Fruit fly (Drosophila melanogaster): ENCODE data around the gene HLH3B.

Gene HLH3B

dm6 chrX:2714730-2715129 lies 33.2 kb upstream of the HLH3B start (continued):
- TF ChIP-seq CG14860 (GFP tag; IDR thresholded peaks at IDR 0.05; ENCODE audit: partially characterized antibody), result peak; percentile 31; the same call in 1 of the 3 replicates
- 0 out of 3 replicates have a peak, but pooled peaks have one; percentile 45 for TF ChIP-seq dysf (GFP tag; IDR thresholded peaks at IDR 0.05)
- peak; percentile 28; the same call in 1 of the 3 replicates for TF ChIP-seq Opbp (GFP tag; IDR thresholded peaks at IDR 0.05; ENCODE audit: partially characterized antibody)
- peak; percentile 36 for TF ChIP-seq Sry-δ (GFP tag; optimal IDR thresholded peaks at IDR 0.05)
- no peak for TF ChIP-seq Hr39 (optimal IDR thresholded peaks at IDR 0.05)
- TF ChIP-seq CG2116 (GFP tag; optimal IDR thresholded peaks at IDR 0.05), result peak; percentile 48
- TF ChIP-seq jigr1 (GFP tag; IDR thresholded peaks at IDR 0.05), result no peak
- TF ChIP-seq phol (tag; optimal IDR thresholded peaks at IDR 0.05), result peak; percentile 31
- TF ChIP-seq lmd (GFP tag; IDR thresholded peaks at IDR 0.05), result peak; percentile 19; the same call in 1 of the 2 replicates
- 0 out of 3 replicates have a peak, but pooled peaks have one; percentile 36 for TF ChIP-seq CG6791 (GFP tag; IDR thresholded peaks at IDR 0.05; ENCODE audit: partially characterized antibody)
- no peak for TF ChIP-seq CG4328 (GFP tag; optimal IDR thresholded peaks at IDR 0.05)
- TF ChIP-seq esg (GFP tag; conservative IDR thresholded peaks at IDR 0.05), result no peak
- TF ChIP-seq Med (GFP tag), result peak; percentile 46
- TF ChIP-seq CG7839 (tag; optimal IDR thresholded peaks at IDR 0.05), result no peak
- no peak for TF ChIP-seq sr (GFP tag; IDR thresholded peaks at IDR 0.05)
- no peak for TF ChIP-seq kni (GFP tag; optimal IDR thresholded peaks at IDR 0.05)
- TF ChIP-seq HLH4C (GFP tag; IDR thresholded peaks at IDR 0.05; ENCODE audit: partially characterized antibody), result peak; percentile 56
- 0 out of 2 replicates have a peak, but pooled peaks have one; percentile 7 for TF ChIP-seq CG9932 (GFP tag; IDR thresholded peaks at IDR 0.05)
- TF ChIP-seq BEAF-32 (GFP tag; optimal IDR thresholded peaks at IDR 0.05), result peak; percentile 48
- TF ChIP-seq CG8388 (GFP tag; optimal IDR thresholded peaks at IDR 0.05), result no peak
- TF ChIP-seq CG13424 (tag; optimal IDR thresholded peaks at IDR 0.05), result peak; percentile 42
- TF ChIP-seq HmgZ (tag; optimal IDR thresholded peaks at IDR 0.05), result peak; percentile 6
- TF ChIP-seq CG11085 (GFP tag; IDR thresholded peaks at IDR 0.05), result no peak
- TF ChIP-seq B-H2 (GFP tag; optimal IDR thresholded peaks at IDR 0.05), result no peak
- no peak for TF ChIP-seq TFAM (GFP tag; optimal IDR thresholded peaks at IDR 0.05)
- peak; percentile 37; the same call in 1 of the 3 replicates for TF ChIP-seq CG34224 (GFP tag; IDR thresholded peaks at IDR 0.05; ENCODE audit: partially characterized antibody)
- no peak for TF ChIP-seq CG10321 (GFP tag; IDR thresholded peaks at IDR 0.05)
- no peak for TF ChIP-seq Bdp1 (GFP tag; optimal IDR thresholded peaks at IDR 0.05)
- TF ChIP-seq C15 (GFP tag; IDR thresholded peaks at IDR 0.05), result no peak
- TF ChIP-seq Ets65A (GFP tag), result peak; percentile 64
- TF ChIP-seq zfh2 (GFP tag; optimal IDR thresholded peaks at IDR 0.05), result peak; percentile 30
- no peak for TF ChIP-seq Antp (GFP tag; optimal IDR thresholded peaks at IDR 0.05)
- no peak for TF ChIP-seq Pdp1 (GFP tag; optimal IDR thresholded peaks at IDR 0.05)
- no peak for TF ChIP-seq Sox102F (GFP tag; optimal IDR thresholded peaks at IDR 0.05)
- peak; percentile 80 for TF ChIP-seq E2f2 (GFP tag; IDR thresholded peaks at IDR 0.05)
- TF ChIP-seq hbn (GFP tag; IDR thresholded peaks at IDR 0.05; ENCODE audit: partially characterized antibody), result 0 out of 2 replicates have a peak, but pooled peaks have one; percentile 20
- TF ChIP-seq dm (GFP tag; optimal IDR thresholded peaks at IDR 0.05), result peak; percentile 24
- TF ChIP-seq sim (GFP tag; IDR thresholded peaks at IDR 0.05), result no peak
- peak; percentile 14 for TF ChIP-seq lilli (GFP tag; optimal IDR thresholded peaks at IDR 0.05)
- TF ChIP-seq NFAT (GFP tag; IDR thresholded peaks at IDR 0.05), result no peak
- peak; percentile 43; the same call in 1 of the 2 replicates for TF ChIP-seq unc-4 (GFP tag; IDR thresholded peaks at IDR 0.05; ENCODE audit: partially characterized antibody)
- TF ChIP-seq sna (GFP tag; IDR thresholded peaks at IDR 0.05; ENCODE audit: partially characterized antibody), result peak; percentile 46; the same call in 1 of the 2 replicates
- no peak for TF ChIP-seq CG13296 (GFP tag; optimal IDR thresholded peaks at IDR 0.05)
- TF ChIP-seq CG18011 (GFP tag; optimal IDR thresholded peaks at IDR 0.05), result no peak
- TF ChIP-seq CG7963 (GFP tag; IDR thresholded peaks at IDR 0.05; ENCODE audit: partially characterized antibody), result 0 out of 3 replicates have a peak, but pooled peaks have one; percentile 5
- TF ChIP-seq CG5953 (GFP tag; IDR thresholded peaks at IDR 0.05), result no peak
- peak; percentile 58 for TF ChIP-seq Dll (GFP tag; IDR thresholded peaks at IDR 0.05; ENCODE audit: partially characterized antibody)
- TF ChIP-seq Doc3 (GFP tag; IDR thresholded peaks at IDR 0.05; ENCODE audit: partially characterized antibody), result 0 out of 3 replicates have a peak, but pooled peaks have one; percentile 36
- peak; percentile 60 for TF ChIP-seq Myb (GFP tag; optimal IDR thresholded peaks at IDR 0.05)
